Fruit fly (Drosophila melanogaster) whole organism, prepupa: ENCODE results near the gene CG43336.

ENCODE experiments used
- Blimp-1 ChIP-seq: fragments of 200-800 bp; sonication (Bioruptor generic); optimal IDR thresholded peaks from 3 replicates; lab custom pipeline; 2017; ENCODE audit warnings: missing biosample characterization, missing genetic modification characterization, mild to moderate bottlenecking, moderate library complexity, missing genetic modification reagents
- CG10631 ChIP-seq: fragments of 200-800 bp; sonication (Bioruptor generic); optimal IDR thresholded peaks from 2 replicates; lab custom pipeline; 2016; ENCODE audit warnings: missing biosample characterization, missing genetic modification characterization
- CG10669 ChIP-seq: fragments of 200-800 bp; sonication (Bioruptor generic); optimal IDR thresholded peaks from 3 replicates; lab custom pipeline; 2018; ENCODE audit warnings: missing biosample characterization, mild to moderate bottlenecking, missing genetic modification characterization, moderate library complexity
- CG11902 ChIP-seq: fragments of 200-800 bp; sonication (Bioruptor generic); optimal IDR thresholded peaks from 3 replicates; lab custom pipeline; 2016; ENCODE audit warnings: missing biosample characterization, missing genetic modification characterization
- CG15336 ChIP-seq: fragments of 200-800 bp; sonication (Bioruptor generic); IDR thresholded peaks from 2 replicates; pipeline ENCODE4 v1.3.6; 2022; ENCODE audit warnings: missing biosample characterization, missing genetic modification characterization
- CG1621 ChIP-seq: fragments of 200-800 bp; sonication (Bioruptor generic); optimal IDR thresholded peaks from 3 replicates; lab custom pipeline; 2018; ENCODE audit warnings: missing biosample characterization, mild to moderate bottlenecking, missing genetic modification characterization
- CG16779 ChIP-seq: fragments of 200-800 bp; sonication (Bioruptor generic); optimal IDR thresholded peaks from 3 replicates; lab custom pipeline; 2017; ENCODE audit warnings: missing biosample characterization, mild to moderate bottlenecking, missing genetic modification characterization
- CG31627 ChIP-seq: fragments of 200-800 bp; sonication (Bioruptor generic); optimal IDR thresholded peaks from 3 replicates; lab custom pipeline; 2016; ENCODE audit warnings: missing biosample characterization, missing genetic modification characterization
- CG32006 ChIP-seq: fragments of 200-800 bp; sonication (Bioruptor generic); optimal IDR thresholded peaks from 3 replicates; lab custom pipeline; 2017; ENCODE audit warnings: missing biosample characterization, mild to moderate bottlenecking, missing genetic modification characterization
- CG34406 ChIP-seq: fragments of 200-800 bp; sonication (Bioruptor generic); optimal IDR thresholded peaks from 3 replicates; lab custom pipeline; 2016; ENCODE audit warnings: missing biosample characterization, missing genetic modification characterization
- CG3919 ChIP-seq: fragments of 200-800 bp; sonication (Bioruptor generic); optimal IDR thresholded peaks from 3 replicates; lab custom pipeline; 2016; ENCODE audit warnings: missing biosample characterization, missing genetic modification characterization
- CG6163 ChIP-seq: fragments of 200-800 bp; sonication (Bioruptor generic); IDR thresholded peaks from 3 replicates; pipeline ENCODE4 v1.3.6; 2022; ENCODE audit warnings: missing biosample characterization, missing genetic modification characterization
- CG6276 ChIP-seq: fragments of 200-800 bp; sonication (Bioruptor generic); optimal IDR thresholded peaks from 2 replicates; lab custom pipeline; 2017; ENCODE audit warnings: missing biosample characterization, mild to moderate bottlenecking, missing genetic modification characterization
- CG6792 ChIP-seq: fragments of 200-800 bp; sonication (Bioruptor generic); optimal IDR thresholded peaks from 3 replicates; lab custom pipeline; 2016; ENCODE audit warnings: missing biosample characterization, missing genetic modification characterization
- CG6854 ChIP-seq: fragments of 200-800 bp; sonication (Bioruptor generic); optimal IDR thresholded peaks from 2 replicates; lab custom pipeline; 2017; ENCODE audit warnings: missing biosample characterization, mild to moderate bottlenecking, missing genetic modification characterization
- CG7368 ChIP-seq: fragments of 200-800 bp; sonication (Bioruptor generic); optimal IDR thresholded peaks from 3 replicates; lab custom pipeline; 2016; ENCODE audit warnings: missing biosample characterization, missing genetic modification characterization
- CG8119 ChIP-seq: fragments of 200-800 bp; sonication (Bioruptor generic); IDR thresholded peaks from 3 replicates; pipeline ENCODE4 v1.3.6; 2022; ENCODE audit warnings: missing biosample characterization, missing genetic modification characterization
- CG8319 ChIP-seq: fragments of 200-800 bp; sonication (Bioruptor generic); optimal IDR thresholded peaks from 3 replicates; lab custom pipeline; 2016; ENCODE audit warnings: missing biosample characterization, missing genetic modification characterization
- CG9139 ChIP-seq: fragments of 200-800 bp; sonication (Bioruptor generic); optimal IDR thresholded peaks from 3 replicates; lab custom pipeline; 2017; ENCODE audit warnings: missing biosample characterization, mild to moderate bottlenecking, missing genetic modification characterization
- Eip75B ChIP-seq: fragments of 200-800 bp; sonication (Bioruptor generic); optimal IDR thresholded peaks from 3 replicates; lab custom pipeline; 2016; ENCODE audit warnings: missing biosample characterization, missing genetic modification characterization
- Eip78C ChIP-seq: fragments of 200-800 bp; sonication (Bioruptor generic); peaks from one replicate; lab custom pipeline; 2016; ENCODE audit warnings: missing biosample characterization, missing genetic modification characterization
- Ets21C ChIP-seq: fragments of 200-800 bp; sonication (Bioruptor generic); optimal IDR thresholded peaks from 3 replicates; lab custom pipeline; 2016; ENCODE audit warnings: missing biosample characterization, missing genetic modification characterization
- Gug ChIP-seq: fragments of 200-800 bp; sonication (Bioruptor generic); IDR thresholded peaks from 2 replicates; pipeline ENCODE4 v1.3.6; 2022; ENCODE audit warnings: missing biosample characterization, missing genetic modification characterization
- Hr4 ChIP-seq: fragments of 200-800 bp; sonication (Bioruptor generic); optimal IDR thresholded peaks from 3 replicates; lab custom pipeline; 2016; ENCODE audit warnings: missing biosample characterization, missing genetic modification characterization
- Lpt ChIP-seq: fragments of 200-800 bp; sonication (Bioruptor generic); optimal IDR thresholded peaks from 3 replicates; lab custom pipeline; 2016; ENCODE audit warnings: missing biosample characterization, missing genetic modification characterization
- Met ChIP-seq: fragments of 200-800 bp; sonication (Bioruptor generic); optimal IDR thresholded peaks from 3 replicates; lab custom pipeline; 2016; ENCODE audit warnings: missing biosample characterization, missing genetic modification characterization
- OdsH ChIP-seq: fragments of 200-800 bp; sonication (Bioruptor generic); optimal IDR thresholded peaks from 3 replicates; lab custom pipeline; 2016; ENCODE audit warnings: missing biosample characterization, missing genetic modification characterization
- Smox ChIP-seq: fragments of 200-800 bp; sonication (Bioruptor generic); optimal IDR thresholded peaks from 3 replicates; lab custom pipeline; 2016; ENCODE audit warnings: missing biosample characterization, missing genetic modification characterization
- Sox102F ChIP-seq: fragments of 200-800 bp; sonication (Bioruptor generic); optimal IDR thresholded peaks from 2 replicates; lab custom pipeline; 2016; ENCODE audit warnings: missing biosample characterization, mild to moderate bottlenecking, missing genetic modification characterization
- Sox15 ChIP-seq: fragments of 200-800 bp; sonication (Bioruptor generic); optimal IDR thresholded peaks from 3 replicates; lab custom pipeline; 2016; ENCODE audit warnings: missing biosample characterization, missing genetic modification characterization
- achi ChIP-seq: fragments of 200-800 bp; sonication (Bioruptor generic); optimal IDR thresholded peaks from 3 replicates; lab custom pipeline; 2016; ENCODE audit warnings: missing biosample characterization, missing genetic modification characterization
- acj6 ChIP-seq: fragments of 200-800 bp; sonication (Bioruptor generic); optimal IDR thresholded peaks from 3 replicates; lab custom pipeline; 2016; ENCODE audit warnings: missing biosample characterization, missing genetic modification characterization
- cyc ChIP-seq: fragments of 200-800 bp; sonication (Bioruptor generic); optimal IDR thresholded peaks from 3 replicates; lab custom pipeline; 2016; ENCODE audit warnings: missing biosample characterization, missing genetic modification characterization
- dsx ChIP-seq: fragments of 200-800 bp; optimal IDR thresholded peaks from 3 replicates; lab custom pipeline; 2019; ENCODE audit warnings: missing biosample characterization, mild to moderate bottlenecking, missing genetic modification characterization, moderate library complexity; ENCODE audit not compliant: poor library complexity, severe bottlenecking
- eg ChIP-seq: fragments of 200-800 bp; sonication (Bioruptor generic); IDR thresholded peaks from 3 replicates; pipeline ENCODE4 v1.3.6; 2022; ENCODE audit warnings: missing biosample characterization, missing genetic modification characterization
- esn ChIP-seq: fragments of 200-800 bp; sonication (Bioruptor generic); optimal IDR thresholded peaks from 2 replicates; lab custom pipeline; 2016; ENCODE audit warnings: missing biosample characterization, mild to moderate bottlenecking, missing genetic modification characterization, moderate library complexity
- fd59A ChIP-seq: fragments of 200-800 bp; sonication (Bioruptor generic); optimal IDR thresholded peaks from 2 replicates; lab custom pipeline; 2017; ENCODE audit warnings: missing biosample characterization, mild to moderate bottlenecking, missing genetic modification characterization, missing genetic modification reagents
- fd85E ChIP-seq: fragments of 200-800 bp; sonication (Bioruptor generic); optimal IDR thresholded peaks from 3 replicates; lab custom pipeline; 2016; ENCODE audit warnings: missing biosample characterization, missing genetic modification characterization
- fkh ChIP-seq: fragments of 200-800 bp; sonication (Bioruptor generic); optimal IDR thresholded peaks from 3 replicates; lab custom pipeline; 2017; ENCODE audit warnings: missing biosample characterization, mild to moderate bottlenecking, missing genetic modification characterization, moderate library complexity
- lz ChIP-seq: fragments of 200-800 bp; sonication (Bioruptor generic); optimal IDR thresholded peaks from 3 replicates; lab custom pipeline; 2016; ENCODE audit warnings: missing biosample characterization, missing genetic modification characterization
- net ChIP-seq: fragments of 200-800 bp; sonication (Bioruptor generic); optimal IDR thresholded peaks from 3 replicates; lab custom pipeline; 2016; ENCODE audit warnings: missing biosample characterization, missing genetic modification characterization
- pdm3 ChIP-seq: fragments of 200-800 bp; sonication (Bioruptor generic); optimal IDR thresholded peaks from 3 replicates; lab custom pipeline; 2016; ENCODE audit warnings: missing biosample characterization, missing genetic modification characterization
- salr ChIP-seq, 2 experiments: fragments of 200-800 bp; sonication (Bioruptor generic); optimal IDR thresholded peaks; 3 replicates each; lab custom pipeline; 2016 to 2018; ENCODE audit warnings: missing biosample characterization in 2 of 2, missing genetic modification characterization in 2 of 2, mild to moderate bottlenecking in 1 of 2
- ss ChIP-seq, 2 experiments: fragments of 200-800 bp; sonication (Bioruptor generic); optimal IDR thresholded peaks; 2 replicates in 1 of 2; 3 replicates in 1 of 2; lab custom pipeline; 2017 to 2018; ENCODE audit warnings: mild to moderate bottlenecking in 2 of 2, missing biosample characterization in 2 of 2, missing genetic modification characterization in 2 of 2, moderate library complexity in 1 of 2
- svp ChIP-seq: fragments of 200-800 bp; sonication (Bioruptor generic); peaks from one replicate; lab custom pipeline; 2016; ENCODE audit warnings: missing biosample characterization, missing genetic modification characterization
- topi ChIP-seq: fragments of 200-800 bp; sonication (Bioruptor generic); optimal IDR thresholded peaks from 3 replicates; lab custom pipeline; 2016; ENCODE audit warnings: missing biosample characterization, missing genetic modification characterization

CG43336 gene

DNA sequence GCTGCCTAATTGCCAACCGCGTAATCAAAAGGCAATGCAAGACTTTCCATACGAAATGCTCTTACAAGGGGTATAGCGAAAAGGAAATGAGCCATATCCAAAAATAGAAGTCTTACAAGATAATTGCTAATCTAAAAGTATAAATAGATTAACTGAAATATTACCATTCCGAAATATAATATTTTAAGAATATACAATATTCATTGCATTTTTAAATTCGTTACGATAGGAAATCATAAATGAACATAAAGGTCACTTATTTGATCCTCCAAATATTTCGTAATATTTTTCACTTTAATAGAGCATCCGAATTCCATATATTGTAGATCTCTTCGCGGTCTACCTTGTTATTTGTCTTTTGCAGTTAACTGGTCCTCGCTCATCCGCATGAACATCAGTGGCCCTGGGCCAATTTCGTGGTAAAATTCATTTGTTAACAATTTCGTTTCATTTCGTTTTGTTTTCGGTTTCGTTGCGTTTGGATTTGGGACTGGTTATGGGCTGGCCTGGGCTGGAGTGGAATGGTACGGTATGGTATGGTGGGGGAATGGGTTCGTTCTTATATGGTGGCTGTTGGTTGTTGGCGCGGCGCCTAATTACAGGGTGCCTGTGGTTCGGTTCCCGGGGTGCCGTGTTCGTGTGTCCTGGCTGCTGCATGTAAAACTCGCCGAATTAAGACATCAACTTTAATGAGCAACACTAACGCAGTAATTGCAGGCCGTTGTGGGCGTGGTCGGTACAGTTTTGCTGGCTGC, 48.2 kb upstream of the CG43336 start (continued):
- TF ChIP-seq Smox (GFP tag; lab: Kevin White, UChicago) (peak; percentile 67), CG6792 (GFP tag; lab: Kevin White, UChicago) (peak; percentile 60), Lpt (GFP tag; lab: Kevin White, UChicago) (no peak), OdsH (GFP tag; lab: Kevin White, UChicago) (peak; percentile 26), CG8319 (GFP tag; lab: Kevin White, UChicago) (no peak), CG6163 (GFP tag; lab: Robert Waterston, UW) (no peak), Ets21C (GFP tag; lab: Kevin White, UChicago) (no peak), CG7368 (no peak), lz (GFP tag; lab: Kevin White, UChicago) (peak; percentile 55), fd59A (GFP tag; lab: Kevin White, UChicago) (no peak), salr (GFP tag; optimal IDR thresholded peaks at IDR 0.05; lab: Kevin White, UChicago) (no peak), pdm3 (GFP tag; lab: Kevin White, UChicago) (peak; percentile 2), net (GFP tag; lab: Kevin White, UChicago) (no peak), CG3919 (peak; percentile 13), CG9139 (GFP tag; lab: Kevin White, UChicago) (no peak), CG16779 (no peak), Eip75B (peak; percentile 17), CG11902 (peak; percentile 1), Gug (GFP tag; lab: Robert Waterston, UW) (no peak), CG34406 (peak; percentile 33)

DNA sequence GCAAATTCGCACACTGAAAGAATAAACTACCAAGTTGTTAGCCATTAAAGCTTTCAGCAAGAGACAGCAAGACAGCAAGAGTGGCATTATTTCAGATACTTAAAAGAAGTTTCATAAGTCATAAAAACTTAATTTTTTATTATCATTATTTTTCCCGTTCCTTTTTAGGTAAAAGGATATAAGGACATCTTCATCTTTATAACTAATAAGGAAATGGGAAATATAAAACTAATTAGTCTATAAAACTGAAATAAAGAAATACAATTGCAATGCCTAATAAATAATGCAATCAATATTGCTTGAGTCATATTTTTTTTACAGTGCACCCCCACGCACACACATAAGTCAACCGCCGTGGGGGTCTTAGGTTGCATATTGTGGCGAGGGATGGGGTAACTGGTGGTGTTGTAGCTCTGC, 40.9 kb upstream of the CG43336 start:
- TF ChIP-seq pdm3 (GFP tag; lab: Kevin White, UChicago) (peak; percentile 46), fkh (GFP tag; lab: Kevin White, UChicago) (no peak), topi (GFP tag; lab: Kevin White, UChicago) (peak; percentile 66), esn (peak; percentile 73), CG6854 (GFP tag; lab: Kevin White, UChicago) (no peak), dsx (peak; percentile 62), CG16779 (peak; percentile 0), Blimp-1 (GFP tag; lab: Kevin White, UChicago) (no peak), CG6792 (GFP tag; lab: Kevin White, UChicago) (peak; percentile 35), Hr4 (GFP tag; lab: Kevin White, UChicago) (peak; percentile 37), CG1621 (tag; lab: Kevin White, UChicago) (peak; percentile 29), CG15336 (GFP tag; lab: Robert Waterston, UW) (no peak), salr (GFP tag; optimal IDR thresholded peaks at IDR 0.05; lab: Kevin White, UChicago) (no peak), CG31627 (GFP tag; lab: Kevin White, UChicago) (peak; percentile 45), Ets21C (GFP tag; lab: Kevin White, UChicago) (no peak), fd59A (GFP tag; lab: Kevin White, UChicago) (peak; percentile 64), eg (GFP tag; lab: Robert Waterston, UW) (no peak), Sox102F (GFP tag; lab: Kevin White, UChicago) (peak; percentile 33), net (GFP tag; lab: Kevin White, UChicago) (no peak), CG34406 (peak; percentile 34), CG6163 (GFP tag; lab: Robert Waterston, UW) (0 out of 3 replicates have a peak, but pooled peaks have one; percentile 33), CG32006 (GFP tag; lab: Kevin White, UChicago) (peak; percentile 54), achi (GFP tag; lab: Kevin White, UChicago) (peak; percentile 58), CG8319 (GFP tag; lab: Kevin White, UChicago) (peak; percentile 11), OdsH (GFP tag; lab: Kevin White, UChicago) (peak; percentile 54), CG9139 (GFP tag; lab: Kevin White, UChicago) (peak; percentile 20), Met (GFP tag; lab: Kevin White, UChicago) (peak; percentile 60), Eip78C (GFP tag; lab: Kevin White, UChicago) (peak; percentile 91), acj6 (GFP tag; lab: Kevin White, UChicago) (peak; percentile 49), Sox15 (GFP tag; lab: Kevin White, UChicago) (peak; percentile 31), CG10669 (GFP tag; lab: Kevin White, UChicago) (peak; percentile 77), Smox (GFP tag; lab: Kevin White, UChicago) (peak; percentile 43), Gug (GFP tag; lab: Robert Waterston, UW) (no peak), CG11902 (peak; percentile 17), CG8119 (GFP tag; lab: Robert Waterston, UW) (peak; percentile 39; the same call in 1 of the 3 replicates), ss (GFP tag; optimal IDR thresholded peaks at IDR 0.05; lab: Kevin White, UChicago) (peak; percentile 39 to 72), Lpt (GFP tag; lab: Kevin White, UChicago) (peak; percentile 8), fd85E (no peak), cyc (GFP tag; lab: Kevin White, UChicago) (peak; percentile 46), CG6276 (GFP tag; lab: Kevin White, UChicago) (no peak), svp (GFP tag; lab: Kevin White, UChicago) (peak; percentile 84), Eip75B (peak; percentile 62), CG10631 (GFP tag; lab: Kevin White, UChicago) (peak; percentile 46)
